Worm (Caenorhabditis elegans) whole organism, L2 larva: ENCODE data around the gene F57H12.5.

Source experiments
- ama-1 ChIP-seq: fragments of 150-350 bp; optimal IDR thresholded peaks from 2 replicates; lab custom pipeline; 2018; ENCODE audit warnings: inconsistent platforms
- egl-27 ChIP-seq: sonication (generic microtip); optimal IDR thresholded peaks from 3 replicates; lab custom pipeline; 2017; ENCODE audit warnings: missing biosample characterization, missing genetic modification reagents, missing genetic modification characterization
- elt-3 ChIP-seq: sonication (generic microtip); optimal IDR thresholded peaks from 2 replicates; lab custom pipeline; 2017; ENCODE audit warnings: missing biosample characterization, missing genetic modification characterization
- lsy-2 ChIP-seq, 2 experiments: fragments of 150-350 bp in 1 of 2; sonication (generic microtip) in 1 of 2; optimal IDR thresholded peaks; 2 replicates each; lab custom pipeline; 2014 to 2017; ENCODE audit warnings: missing biosample characterization in 2 of 2, missing genetic modification characterization in 2 of 2
- mab-5 ChIP-seq: fragments of 150-350 bp; optimal IDR thresholded peaks from 2 replicates; lab custom pipeline; 2014; ENCODE audit warnings: missing biosample characterization, missing genetic modification characterization
- mdl-1 ChIP-seq, 2 experiments: fragments of 150-350 bp in 1 of 2; sonication (generic microtip) in 1 of 2; optimal IDR thresholded peaks; 2 replicates each; lab custom pipeline; 2017; ENCODE audit warnings: missing biosample characterization in 2 of 2, missing genetic modification characterization in 2 of 2
- nhr-10 ChIP-seq: sonication (generic microtip); optimal IDR thresholded peaks from 2 replicates; lab custom pipeline; 2017; ENCODE audit warnings: missing biosample characterization, missing genetic modification characterization
- nhr-77 ChIP-seq: fragments of 150-350 bp; optimal IDR thresholded peaks from 2 replicates; lab custom pipeline; 2014; ENCODE audit warnings: missing biosample characterization, missing genetic modification characterization
- peb-1 ChIP-seq: fragments of 150-350 bp; optimal IDR thresholded peaks from 2 replicates; lab custom pipeline; 2014; ENCODE audit warnings: missing biosample characterization, missing genetic modification characterization
- unc-39 ChIP-seq: fragments of 150-350 bp; optimal IDR thresholded peaks from 2 replicates; lab custom pipeline; 2014; ENCODE audit warnings: missing biosample characterization, missing genetic modification characterization
- unc-62 ChIP-seq: fragments of 150-350 bp; optimal IDR thresholded peaks from 2 replicates; lab custom pipeline; 2014; ENCODE audit warnings: missing biosample characterization, missing genetic modification reagents, missing genetic modification characterization

DNA sequence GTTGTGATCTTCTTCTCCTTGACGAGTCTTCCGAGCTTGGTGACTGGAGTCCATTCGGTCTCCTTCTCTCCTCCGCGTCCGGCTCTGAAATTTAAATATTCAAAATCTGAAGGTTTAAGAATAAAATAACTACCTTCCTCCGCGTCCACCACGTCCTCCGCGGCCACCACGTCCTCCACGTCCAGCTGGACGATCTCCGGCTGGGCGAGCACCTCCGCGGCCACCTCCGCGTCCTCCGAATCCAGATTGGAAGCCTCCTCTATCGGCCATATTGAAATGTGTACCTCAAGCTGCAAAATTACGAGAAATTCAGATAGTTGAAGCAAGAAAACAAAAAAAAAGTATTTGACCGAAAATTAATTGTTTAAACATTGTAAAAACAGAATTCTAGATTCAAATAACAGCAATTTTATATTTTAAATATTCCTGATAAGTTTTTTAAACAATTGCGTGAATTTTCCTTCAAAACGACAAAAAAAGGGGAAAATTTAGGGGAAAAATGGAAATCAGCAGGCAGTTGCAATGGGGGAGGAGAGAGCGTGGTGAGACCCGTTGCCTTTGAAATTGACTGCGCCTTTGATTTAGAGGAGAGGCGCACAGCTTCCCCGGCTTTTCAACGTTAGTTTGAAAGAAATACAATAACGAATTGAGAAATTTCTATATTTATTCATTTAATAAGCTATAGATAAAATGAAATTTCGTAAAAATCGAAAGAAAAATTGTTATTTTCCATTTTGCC lies 40.8 kb upstream of the F57H12.5 start, which contains the start of gene rps-2:
- TF ChIP-seq mdl-1 (tag; optimal IDR thresholded peaks at IDR 0.05; lab: Kevin White, UChicago) = no peak
- no peak for TF ChIP-seq nhr-77 (tag; lab: Kevin White, UChicago)
- no peak for TF ChIP-seq unc-62 (GFP tag; lab: Kevin White, UChicago)
- no peak for TF ChIP-seq nhr-10 (tag; lab: Kevin White, UChicago)
- no peak for TF ChIP-seq egl-27 (tag; lab: Kevin White, UChicago)
- TF ChIP-seq ama-1 (lab: Kevin White, UChicago) = no peak
- TF ChIP-seq elt-3 = no peak
- TF ChIP-seq lsy-2 (tag; optimal IDR thresholded peaks at IDR 0.05; lab: Kevin White, UChicago) = peak in 1 of 2 experiments; percentile 32
- no peak for TF ChIP-seq peb-1 (tag; lab: Kevin White, UChicago)
- TF ChIP-seq mab-5 = no peak
- TF ChIP-seq unc-39 (tag; lab: Kevin White, UChicago) = no peak
